Worm (Caenorhabditis elegans): ENCODE results near the gene K11H12.9.

K11H12.9 gene

DNA sequence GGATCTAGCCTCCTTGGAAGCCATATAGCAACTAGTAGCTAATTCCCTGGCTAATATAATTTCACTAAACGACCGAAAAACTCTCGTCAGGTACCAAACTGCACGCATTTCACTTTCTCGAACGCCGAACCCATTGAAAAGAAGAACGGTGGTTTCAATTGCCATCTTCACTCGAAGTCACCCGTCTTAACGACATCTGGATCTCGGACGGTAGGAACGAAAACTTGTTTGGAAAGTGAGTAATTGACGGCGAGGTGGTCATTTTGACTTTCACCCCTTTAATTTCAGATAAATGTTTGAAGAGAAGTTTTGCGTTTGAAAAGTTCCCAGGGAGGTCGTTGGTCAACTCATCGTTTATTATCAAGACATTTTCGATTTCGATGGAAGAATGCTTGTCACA, 35.3 kb downstream of the K11H12.9 start:
- TF ChIP-seq sem-4 (tag; optimal IDR thresholded peaks at IDR 0.05) (no peak), ztf-1 (GFP tag; conservative IDR thresholded peaks at IDR 0.05) (no peak), nhr-10 (tag; optimal IDR thresholded peaks at IDR 0.05) (no peak), crh-2 (tag; optimal IDR thresholded peaks at IDR 0.05) (no peak), elt-3 (tag; optimal IDR thresholded peaks at IDR 0.05) (no peak), ama-1 (optimal IDR thresholded peaks at IDR 0.05) (no peak), fos-1 (tag; optimal IDR thresholded peaks at IDR 0.05) (no peak), nhr-11 (tag; optimal IDR thresholded peaks at IDR 0.05) (no peak), nhr-25 (tag; optimal IDR thresholded peaks at IDR 0.05) (no peak), nhr-77 (tag; optimal IDR thresholded peaks at IDR 0.05) (no peak), F13H6.1 (tag; optimal IDR thresholded peaks at IDR 0.05) (no peak), ceh-82 (tag; optimal IDR thresholded peaks at IDR 0.05) (no peak), mbf-1 (tag; optimal IDR thresholded peaks at IDR 0.05) (no peak), zag-1 (tag; optimal IDR thresholded peaks at IDR 0.05) (no peak), nhr-6 (tag; optimal IDR thresholded peaks at IDR 0.05) (no peak), nhr-23 (tag; optimal IDR thresholded peaks at IDR 0.05) (no peak), skn-1 (tag; optimal IDR thresholded peaks at IDR 0.05) (no peak), nhr-12 (tag; optimal IDR thresholded peaks at IDR 0.05) (no peak)

DNA sequence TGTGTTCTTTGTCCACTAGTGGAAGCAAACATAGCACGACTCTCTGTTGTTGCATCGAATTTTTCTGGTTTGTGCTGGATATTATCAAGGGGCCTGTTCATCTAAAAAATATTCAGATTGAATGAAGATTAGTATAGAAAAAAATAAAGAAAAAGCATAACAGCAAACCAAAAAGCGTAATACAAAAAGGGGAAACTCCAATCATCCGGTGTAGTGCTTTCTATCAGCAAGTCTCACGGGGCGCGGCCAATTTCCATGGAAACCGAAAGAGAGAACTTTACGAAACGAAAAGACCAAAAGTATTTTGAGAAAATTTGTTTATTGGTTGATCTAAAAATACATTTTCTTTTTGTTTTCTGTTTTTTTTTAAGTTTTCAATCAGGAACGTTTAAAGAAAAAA, 48.8 kb downstream of the K11H12.9 start, which contains the start of gene Y55F3C.17:
Gene Y55F3C.17 (minus strand): TSS at position 101 of the 400 bp plus-strand sequence.
- TF ChIP-seq nhr-21 (tag; optimal IDR thresholded peaks at IDR 0.05) (no peak), nhr-129 (tag; optimal IDR thresholded peaks at IDR 0.05) (no peak), nhr-77 (tag; optimal IDR thresholded peaks at IDR 0.05) (no peak), unc-62 (GFP tag; optimal IDR thresholded peaks at IDR 0.05) (no peak), C34F6.9 (tag; optimal IDR thresholded peaks at IDR 0.05) (no peak), crh-2 (tag; optimal IDR thresholded peaks at IDR 0.05) (no peak)
